Worm (Caenorhabditis elegans): ENCODE measurements around the gene F54E7.6.

DNA sequence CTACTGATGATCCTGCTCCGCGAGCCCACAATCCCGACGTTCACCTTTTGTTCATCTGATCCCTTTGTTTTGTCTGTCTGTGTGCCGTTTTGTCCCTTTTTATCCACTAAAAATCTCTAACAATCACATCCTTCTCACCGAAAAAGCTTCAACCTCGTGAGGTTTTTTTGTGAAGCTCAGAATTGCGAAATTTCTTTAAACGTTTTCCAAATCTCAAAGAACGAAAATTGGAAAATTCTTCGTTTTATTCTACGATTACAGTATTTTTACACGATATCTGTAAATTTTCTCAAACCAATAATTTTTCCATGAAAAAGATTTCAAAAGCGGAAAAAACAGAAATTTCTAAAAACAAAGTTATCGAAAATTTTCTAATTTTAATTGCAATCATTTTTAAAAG lies 13.3 kb upstream of the F54E7.6 start:
- no peak for TF ChIP-seq med-1 (GFP tag; optimal IDR thresholded peaks at IDR 0.05; ENCODE audit: insufficient read depth)
- TF ChIP-seq ztf-29 (GFP tag; IDR thresholded peaks at IDR 0.05): no peak
- no peak for TF ChIP-seq ref-1 (GFP tag; conservative IDR thresholded peaks at IDR 0.05)
- TF ChIP-seq flt-1 (GFP tag; IDR thresholded peaks at IDR 0.05): no peak
- TF ChIP-seq klf-2 (GFP tag; conservative IDR thresholded peaks at IDR 0.05): no peak
- no peak for TF ChIP-seq T22C8.4 (GFP tag; IDR thresholded peaks at IDR 0.05)
- no peak for TF ChIP-seq ztf-23 (GFP tag; IDR thresholded peaks at IDR 0.05)
